Worm (Caenorhabditis elegans) whole organism, young adult: ENCODE data around the gene lact-3.

Experiments
- C17E4.6 ChIP-seq: fragments of 200-800 bp; sonication (Bioruptor generic); IDR thresholded peaks from 2 replicates; pipeline ENCODE4 v1.3.6; 2022; ENCODE audit warnings: missing genetic modification reagents, missing genetic modification characterization, missing compliant biosample characterization
- D2030.7 ChIP-seq: fragments of 200-800 bp; sonication (Bioruptor generic); IDR thresholded peaks from 2 replicates; pipeline ENCODE4 v1.3.6; 2022; ENCODE audit warnings: missing genetic modification reagents, missing genetic modification characterization, missing compliant biosample characterization
- F23B12.7 ChIP-seq: sonication (generic microtip); optimal IDR thresholded peaks from 2 replicates; lab custom pipeline; 2017; ENCODE audit warnings: missing genetic modification characterization, mild to moderate bottlenecking, missing compliant biosample characterization, antibody characterized with exemption, moderate library complexity; ENCODE audit not compliant: insufficient read depth
- Y56A3A.18 ChIP-seq: fragments of 200-800 bp; sonication (Bioruptor generic); IDR thresholded peaks from 2 replicates; pipeline ENCODE4 v1.3.6; 2022; ENCODE audit warnings: missing genetic modification reagents, missing genetic modification characterization, missing compliant biosample characterization
- Y79H2A.3 ChIP-seq: fragments of 200-800 bp; sonication (Bioruptor generic); conservative IDR thresholded peaks from 2 replicates; pipeline ENCODE4 v1.3.6; 2022; ENCODE audit warnings: missing genetic modification reagents, missing genetic modification characterization, missing compliant biosample characterization
- ZK185.1 ChIP-seq: sonication (generic microtip); optimal IDR thresholded peaks from 2 replicates; lab custom pipeline; 2016; ENCODE audit warnings: mild to moderate bottlenecking, missing genetic modification characterization, missing compliant biosample characterization; ENCODE audit not compliant: poor library complexity, severe bottlenecking
- athp-1 ChIP-seq: sonication (generic microtip); optimal IDR thresholded peaks from 2 replicates; lab custom pipeline; 2017; ENCODE audit warnings: mild to moderate bottlenecking, missing genetic modification characterization, missing compliant biosample characterization
- attf-3 ChIP-seq: fragments of 200-800 bp; sonication (Bioruptor generic); conservative IDR thresholded peaks from 2 replicates; pipeline ENCODE4 v1.3.6; 2022; ENCODE audit warnings: missing genetic modification reagents, missing genetic modification characterization, missing compliant biosample characterization
- attf-5 ChIP-seq: fragments of 200-800 bp; sonication (Bioruptor generic); optimal IDR thresholded peaks from 2 replicates; lab custom pipeline; 2018; ENCODE audit warnings: mild to moderate bottlenecking, missing genetic modification characterization, missing compliant biosample characterization
- ceh-100 ChIP-seq: fragments of 200-800 bp; sonication (Bioruptor generic); IDR thresholded peaks from 2 replicates; pipeline ENCODE4 v1.3.6; 2022; ENCODE audit warnings: missing genetic modification reagents, missing genetic modification characterization, missing compliant biosample characterization
- ceh-91 ChIP-seq: fragments of 200-800 bp; sonication (Bioruptor generic); IDR thresholded peaks from 2 replicates; pipeline ENCODE4 v1.3.6; 2022; ENCODE audit warnings: missing genetic modification reagents, missing genetic modification characterization, missing compliant biosample characterization
- dox-1 ChIP-seq: fragments of 200-800 bp; sonication (Bioruptor generic); IDR thresholded peaks from 2 replicates; pipeline ENCODE4 v1.3.6; 2022; ENCODE audit warnings: missing genetic modification reagents, missing genetic modification characterization, missing compliant biosample characterization
- dpl-1 ChIP-seq: fragments of 150-350 bp; optimal IDR thresholded peaks from 2 replicates; lab custom pipeline; 2014; ENCODE audit warnings: missing biosample characterization, missing genetic modification reagents, missing genetic modification characterization
- efl-1 ChIP-seq: fragments of 150-350 bp; optimal IDR thresholded peaks from 2 replicates; lab custom pipeline; 2014; ENCODE audit warnings: missing biosample characterization, missing genetic modification reagents, missing genetic modification characterization
- egl-44 ChIP-seq: fragments of 200-800 bp; sonication (Bioruptor generic); IDR thresholded peaks from 2 replicates; pipeline ENCODE4 v1.3.6; 2022; ENCODE audit warnings: missing genetic modification reagents, missing genetic modification characterization, missing compliant biosample characterization
- him-1 ChIP-seq: sonication (generic microtip); optimal IDR thresholded peaks from 2 replicates; lab custom pipeline; 2016; ENCODE audit warnings: missing genotype, missing genetic modification reagents, missing genetic modification characterization, missing compliant biosample characterization
- hmg-1.2 ChIP-seq: fragments of 200-800 bp; sonication (Bioruptor generic); IDR thresholded peaks from 2 replicates; pipeline ENCODE4 v1.3.6; 2022; ENCODE audit warnings: missing genetic modification reagents, missing genetic modification characterization, missing compliant biosample characterization
- lin-35 ChIP-seq, 3 experiments: fragments of 150-350 bp in 2 of 3; sonication (generic microtip) in 1 of 3; optimal IDR thresholded peaks; 2 replicates each; lab custom pipeline; 2014 to 2018; ENCODE audit warnings: missing biosample characterization in 3 of 3, missing genetic modification characterization in 3 of 3, missing genetic modification reagents in 3 of 3
- lsl-1 ChIP-seq: fragments of 200-800 bp; sonication (Bioruptor generic); optimal IDR thresholded peaks from 2 replicates; lab custom pipeline; 2018; ENCODE audit warnings: mild to moderate bottlenecking, missing genetic modification characterization, moderate library complexity, missing compliant biosample characterization
- madf-8 ChIP-seq: fragments of 200-800 bp; sonication (Bioruptor generic); conservative IDR thresholded peaks from 2 replicates; pipeline ENCODE4 v1.3.6; 2022; ENCODE audit warnings: missing genetic modification reagents, missing genetic modification characterization, missing compliant biosample characterization
- mcd-1 ChIP-seq: fragments of 200-800 bp; sonication (Bioruptor generic); IDR thresholded peaks from 2 replicates; pipeline ENCODE4 v1.3.6; 2022; ENCODE audit warnings: missing genetic modification reagents, missing genetic modification characterization, missing compliant biosample characterization
- mes-4 ChIP-seq: sonication (generic microtip); optimal IDR thresholded peaks from 2 replicates; lab custom pipeline; 2016; ENCODE audit warnings: missing genotype, missing genetic modification characterization, missing compliant biosample characterization
- nhr-80 ChIP-seq: sonication (generic microtip); optimal IDR thresholded peaks from 2 replicates; lab custom pipeline; 2016; ENCODE audit warnings: missing genetic modification characterization, missing compliant biosample characterization
- snpc-1.1 ChIP-seq: sonication (generic microtip); optimal IDR thresholded peaks from 2 replicates; lab custom pipeline; 2017; ENCODE audit warnings: missing genetic modification characterization, mild to moderate bottlenecking, missing compliant biosample characterization, antibody characterized with exemption, moderate library complexity, missing genotype, missing genetic modification reagents; ENCODE audit not compliant: insufficient read depth
- tbp1 ChIP-seq: fragments of 200-800 bp; sonication (Bioruptor generic); optimal IDR thresholded peaks from 2 replicates; lab custom pipeline; 2018; ENCODE audit warnings: mild to moderate bottlenecking, missing genetic modification characterization, missing compliant biosample characterization
- unc-62 ChIP-seq: fragments of 150-350 bp; optimal IDR thresholded peaks from 2 replicates; lab custom pipeline; 2014; ENCODE audit warnings: missing biosample characterization, missing genetic modification reagents, missing genetic modification characterization

Gene lact-3

DNA sequence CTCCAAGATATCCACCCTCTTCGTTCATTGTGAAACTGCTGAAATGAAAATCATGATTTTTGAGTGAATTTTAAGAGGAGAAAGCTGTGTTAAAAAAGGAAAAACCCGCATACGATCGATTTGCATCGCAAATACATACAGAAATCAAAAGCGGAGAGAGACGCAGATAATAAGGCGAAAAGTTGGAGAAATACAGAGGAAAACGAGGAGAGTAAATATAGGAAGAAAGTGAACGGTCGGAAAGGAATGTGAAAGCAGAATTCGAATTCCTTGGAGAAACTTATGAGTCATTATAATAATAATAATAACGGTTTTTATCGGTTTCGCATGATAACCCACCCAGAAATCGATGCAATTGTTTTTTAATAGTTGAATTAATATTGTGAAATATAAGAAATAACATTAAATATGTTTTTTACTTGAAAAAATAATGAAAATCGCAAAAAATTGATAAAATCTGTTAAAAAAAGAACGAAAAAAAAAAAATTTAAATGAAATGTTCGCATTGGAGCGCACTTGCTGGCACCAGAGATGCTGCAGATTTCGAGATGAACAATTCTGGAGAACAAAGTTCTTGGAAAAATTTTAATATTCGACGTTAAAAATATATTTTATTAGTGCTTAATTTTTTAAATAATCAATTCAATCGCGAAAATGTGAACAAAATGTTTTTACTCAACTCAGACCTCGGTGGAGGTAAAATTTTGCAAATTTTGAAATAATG lies 50.1 kb downstream of the lact-3 start, which contains the start of gene ccm-3:
Gene ccm-3 (minus strand): TSS at position 38 of the 724 bp plus-strand sequence.
- peak; percentile 32; the same call in 1 of the 2 replicates for TF ChIP-seq hmg-1.2 (GFP tag; lab: Robert Waterston, UW)
- TF ChIP-seq egl-44 = no peak
- no peak for TF ChIP-seq Y56A3A.18
- no peak for TF ChIP-seq him-1 (tag; lab: Kevin White, UChicago)
- peak; percentile 1 for TF ChIP-seq F23B12.7 (tag; lab: Kevin White, UChicago)
- TF ChIP-seq athp-1 (tag; lab: Kevin White, UChicago) = no peak
- peak; percentile 79 for TF ChIP-seq attf-5 (GFP tag; lab: Kevin White, UChicago)
- TF ChIP-seq mcd-1 (GFP tag; lab: Robert Waterston, UW) = peak; percentile 84
- TF ChIP-seq dpl-1 (GFP tag; lab: Kevin White, UChicago) = no peak
- TF ChIP-seq snpc-1.1 (tag; lab: Kevin White, UChicago) = no peak
- peak in 1 of 3 experiments; percentile 36 for TF ChIP-seq lin-35 (GFP tag; optimal IDR thresholded peaks at IDR 0.05; lab: Kevin White, UChicago)
- TF ChIP-seq ceh-100 = peak; percentile 69; the same call in 1 of the 2 replicates
- no peak for TF ChIP-seq madf-8
- peak; percentile 32 for TF ChIP-seq nhr-80
- no peak for TF ChIP-seq unc-62
- TF ChIP-seq efl-1 (GFP tag; lab: Kevin White, UChicago) = peak; percentile 10
- no peak for TF ChIP-seq D2030.7 (GFP tag; lab: Robert Waterston, UW)
- TF ChIP-seq lsl-1 (GFP tag; lab: Kevin White, UChicago) = no peak
- TF ChIP-seq, all 124 proteins: peak for 8

DNA sequence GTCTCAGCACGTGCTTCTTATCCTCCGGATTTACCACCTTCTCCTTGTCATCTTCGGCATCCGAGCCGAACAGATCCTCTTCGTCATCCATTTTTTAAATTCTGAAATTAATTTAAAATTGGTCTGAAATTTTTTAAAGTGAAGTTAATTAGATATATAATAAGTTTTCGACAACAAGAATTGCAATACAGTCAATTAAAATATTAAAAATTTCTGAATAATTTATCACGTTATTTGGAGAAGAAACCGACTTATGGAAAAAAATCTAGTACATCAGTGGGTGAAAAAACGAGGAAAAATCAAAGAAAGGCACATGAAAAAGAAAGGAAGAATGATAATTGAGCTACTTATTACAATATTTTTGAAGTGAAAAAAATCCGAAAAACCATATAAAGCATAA lies 52.0 kb downstream of the lact-3 start, which contains the start of gene taf-13:
Gene taf-13 (minus strand): TSS at position 101 of the 400 bp plus-strand sequence.
- TF ChIP-seq tbp1 (GFP tag; lab: Kevin White, UChicago) = no peak
- no peak for TF ChIP-seq ZK185.1 (tag; lab: Kevin White, UChicago)
- no peak for TF ChIP-seq attf-3
- no peak for TF ChIP-seq ceh-91 (GFP tag; lab: Robert Waterston, UW)
- no peak for TF ChIP-seq Y79H2A.3 (GFP tag; lab: Robert Waterston, UW)
- no peak for TF ChIP-seq Y56A3A.18

DNA sequence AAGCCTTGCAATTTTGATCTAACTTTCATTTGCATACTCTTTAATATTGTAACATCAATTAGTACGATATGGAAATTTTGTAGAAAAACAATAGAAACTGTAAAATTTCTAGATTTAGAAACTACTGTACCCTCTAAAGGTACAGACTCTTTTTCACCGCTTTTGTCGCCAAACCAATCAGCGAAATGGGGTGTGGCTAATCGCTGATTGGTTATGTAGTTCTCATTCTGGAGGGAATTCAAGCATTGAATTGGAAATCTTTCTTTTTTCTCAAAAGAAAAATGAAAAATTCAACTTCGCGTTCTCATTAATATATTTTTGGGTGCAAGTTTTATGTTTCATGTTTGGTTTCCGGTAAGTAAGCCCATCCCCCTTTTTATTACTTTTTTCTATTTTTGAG lies 53.9 kb downstream of the lact-3 start:
- TF ChIP-seq C17E4.6 = no peak
- no peak for TF ChIP-seq dox-1 (GFP tag; lab: Robert Waterston, UW)
- no peak for TF ChIP-seq mes-4 (tag; lab: Kevin White, UChicago)
